Worm (Caenorhabditis elegans) whole organism, young adult: ENCODE measurements around the gene klp-4.

ENCODE experiments used
- C06A6.2 ChIP-seq: fragments of 200-800 bp; sonication (Bioruptor generic); conservative IDR thresholded peaks from 2 replicates; pipeline ENCODE4 v1.3.6; 2022; ENCODE audit warnings: missing genetic modification characterization, missing compliant biosample characterization
- D2030.7 ChIP-seq: fragments of 200-800 bp; sonication (Bioruptor generic); IDR thresholded peaks from 2 replicates; pipeline ENCODE4 v1.3.6; 2022; ENCODE audit warnings: missing genetic modification reagents, missing genetic modification characterization, missing compliant biosample characterization
- F10E7.11 ChIP-seq: sonication (generic microtip); optimal IDR thresholded peaks from 2 replicates; lab custom pipeline; 2017; ENCODE audit warnings: mild to moderate bottlenecking, missing genetic modification characterization, moderate library complexity, missing compliant biosample characterization
- F22D6.2 ChIP-seq: sonication (generic microtip); optimal IDR thresholded peaks from 2 replicates; lab custom pipeline; 2016; ENCODE audit warnings: mild to moderate bottlenecking, missing genetic modification characterization, missing compliant biosample characterization
- F33H1.4 ChIP-seq: fragments of 200-800 bp; sonication (Bioruptor generic); IDR thresholded peaks from 2 replicates; pipeline ENCODE4 v1.3.6; 2022; ENCODE audit warnings: missing genetic modification reagents, missing genetic modification characterization, missing compliant biosample characterization
- K12H6.12 ChIP-seq: fragments of 200-800 bp; sonication (Bioruptor generic); optimal IDR thresholded peaks from 2 replicates; lab custom pipeline; 2018; ENCODE audit warnings: mild to moderate bottlenecking, missing genetic modification characterization, missing compliant biosample characterization
- Y53G8AR.9 ChIP-seq: fragments of 200-800 bp; sonication (Bioruptor generic); conservative IDR thresholded peaks from 2 replicates; pipeline ENCODE4 v1.3.6; 2022; ENCODE audit warnings: missing genetic modification reagents, missing genetic modification characterization, missing compliant biosample characterization
- Y95B8A.8 ChIP-seq: fragments of 200-800 bp; sonication (Bioruptor generic); IDR thresholded peaks from 2 replicates; pipeline ENCODE4 v1.3.6; 2022; ENCODE audit warnings: missing genetic modification reagents, missing genetic modification characterization, missing compliant biosample characterization
- aptf-2 ChIP-seq: fragments of 200-800 bp; sonication (Bioruptor generic); conservative IDR thresholded peaks from 2 replicates; pipeline ENCODE4 v1.3.6; 2022; ENCODE audit warnings: missing genetic modification reagents, missing genetic modification characterization, missing compliant biosample characterization
- atf-7 ChIP-seq: sonication (generic microtip); optimal IDR thresholded peaks from 2 replicates; lab custom pipeline; 2017; ENCODE audit warnings: mild to moderate bottlenecking, missing genetic modification characterization, missing compliant biosample characterization
- attf-3 ChIP-seq: fragments of 200-800 bp; sonication (Bioruptor generic); conservative IDR thresholded peaks from 2 replicates; pipeline ENCODE4 v1.3.6; 2022; ENCODE audit warnings: missing genetic modification reagents, missing genetic modification characterization, missing compliant biosample characterization
- bed-1 ChIP-seq: fragments of 200-800 bp; sonication (Bioruptor generic); IDR thresholded peaks from 2 replicates; pipeline ENCODE4 v1.3.6; 2022; ENCODE audit warnings: missing genetic modification reagents, missing genetic modification characterization, missing compliant biosample characterization
- bed-2 ChIP-seq: fragments of 200-800 bp; sonication (Bioruptor generic); IDR thresholded peaks from 2 replicates; pipeline ENCODE4 v1.3.6; 2022; ENCODE audit warnings: missing genetic modification reagents, missing genetic modification characterization, missing compliant biosample characterization
- ceh-40 ChIP-seq: fragments of 200-800 bp; sonication (Bioruptor generic); IDR thresholded peaks from 2 replicates; pipeline ENCODE4 v1.3.6; 2022; ENCODE audit warnings: missing genetic modification characterization, missing compliant biosample characterization
- chd-7 ChIP-seq: sonication (generic microtip); optimal IDR thresholded peaks from 2 replicates; lab custom pipeline; 2016; ENCODE audit warnings: mild to moderate bottlenecking, missing genetic modification characterization, moderate library complexity, missing compliant biosample characterization
- die-1 ChIP-seq: sonication (generic microtip); optimal IDR thresholded peaks from 2 replicates; lab custom pipeline; 2016; ENCODE audit warnings: missing genotype, mild to moderate bottlenecking, missing genetic modification characterization, missing compliant biosample characterization
- dox-1 ChIP-seq: fragments of 200-800 bp; sonication (Bioruptor generic); IDR thresholded peaks from 2 replicates; pipeline ENCODE4 v1.3.6; 2022; ENCODE audit warnings: missing genetic modification reagents, missing genetic modification characterization, missing compliant biosample characterization
- efl-1 ChIP-seq: fragments of 150-350 bp; optimal IDR thresholded peaks from 2 replicates; lab custom pipeline; 2014; ENCODE audit warnings: missing biosample characterization, missing genetic modification reagents, missing genetic modification characterization
- egl-44 ChIP-seq: fragments of 200-800 bp; sonication (Bioruptor generic); IDR thresholded peaks from 2 replicates; pipeline ENCODE4 v1.3.6; 2022; ENCODE audit warnings: missing genetic modification reagents, missing genetic modification characterization, missing compliant biosample characterization
- ekl-4 ChIP-seq: fragments of 200-800 bp; sonication (Bioruptor generic); IDR thresholded peaks from 2 replicates; pipeline ENCODE4 v1.3.6; 2022; ENCODE audit warnings: missing genetic modification reagents, missing genetic modification characterization, missing compliant biosample characterization
- gei-17 ChIP-seq: fragments of 200-800 bp; sonication (Bioruptor generic); optimal IDR thresholded peaks from 2 replicates; lab custom pipeline; 2018; ENCODE audit warnings: mild to moderate bottlenecking, missing genetic modification characterization, missing compliant biosample characterization
- hlh-12 ChIP-seq: sonication (generic microtip); optimal IDR thresholded peaks from 2 replicates; lab custom pipeline; 2016; ENCODE audit warnings: missing genetic modification characterization, missing compliant biosample characterization
- hlh-26 ChIP-seq: fragments of 200-800 bp; sonication (Bioruptor generic); conservative IDR thresholded peaks from 2 replicates; pipeline ENCODE4 v1.3.6; 2022; ENCODE audit warnings: missing genetic modification reagents, missing genetic modification characterization, missing compliant biosample characterization
- hmg-1.2 ChIP-seq: fragments of 200-800 bp; sonication (Bioruptor generic); IDR thresholded peaks from 2 replicates; pipeline ENCODE4 v1.3.6; 2022; ENCODE audit warnings: missing genetic modification reagents, missing genetic modification characterization, missing compliant biosample characterization
- lag-1 ChIP-seq: fragments of 200-800 bp; sonication (Bioruptor generic); IDR thresholded peaks from 2 replicates; pipeline ENCODE4 v1.3.6; 2022; ENCODE audit warnings: missing genetic modification reagents, missing genetic modification characterization, missing compliant biosample characterization
- lin-26 ChIP-seq: fragments of 200-800 bp; sonication (Bioruptor generic); IDR thresholded peaks from 2 replicates; pipeline ENCODE4 v1.3.6; 2022; ENCODE audit warnings: missing genetic modification reagents, missing genetic modification characterization, missing compliant biosample characterization
- lin-35 ChIP-seq, 3 experiments: fragments of 150-350 bp in 2 of 3; sonication (generic microtip) in 1 of 3; optimal IDR thresholded peaks; 2 replicates each; lab custom pipeline; 2014 to 2018; ENCODE audit warnings: missing biosample characterization in 3 of 3, missing genetic modification characterization in 3 of 3, missing genetic modification reagents in 3 of 3
- lin-54 ChIP-seq: fragments of 200-800 bp; sonication (Bioruptor generic); optimal IDR thresholded peaks from 2 replicates; lab custom pipeline; 2018; ENCODE audit warnings: mild to moderate bottlenecking, missing genetic modification characterization, missing compliant biosample characterization
- lsl-1 ChIP-seq: fragments of 200-800 bp; sonication (Bioruptor generic); optimal IDR thresholded peaks from 2 replicates; lab custom pipeline; 2018; ENCODE audit warnings: mild to moderate bottlenecking, missing genetic modification characterization, moderate library complexity, missing compliant biosample characterization
- lsy-27 ChIP-seq: sonication (generic microtip); optimal IDR thresholded peaks from 2 replicates; lab custom pipeline; 2017; ENCODE audit warnings: missing genetic modification characterization, mild to moderate bottlenecking, missing compliant biosample characterization, antibody characterized with exemption, missing genotype, borderline replicate concordance; ENCODE audit not compliant: insufficient read depth
- mcd-1 ChIP-seq: fragments of 200-800 bp; sonication (Bioruptor generic); IDR thresholded peaks from 2 replicates; pipeline ENCODE4 v1.3.6; 2022; ENCODE audit warnings: missing genetic modification reagents, missing genetic modification characterization, missing compliant biosample characterization
- nfyb-1 ChIP-seq: fragments of 200-800 bp; sonication (Bioruptor generic); IDR thresholded peaks from 2 replicates; pipeline ENCODE4 v1.3.6; 2022; ENCODE audit warnings: missing genetic modification reagents, missing genetic modification characterization, missing compliant biosample characterization
- nhr-120 ChIP-seq: fragments of 200-800 bp; sonication (Bioruptor generic); IDR thresholded peaks from 2 replicates; pipeline ENCODE4 v1.3.6; 2022; ENCODE audit warnings: missing genetic modification characterization, missing compliant biosample characterization
- pbrm-1 ChIP-seq: fragments of 200-800 bp; sonication (Bioruptor generic); IDR thresholded peaks from 2 replicates; pipeline ENCODE4 v1.3.6; 2022; ENCODE audit warnings: missing genetic modification reagents, missing genetic modification characterization, missing compliant biosample characterization
- pha-4 ChIP-seq: fragments of 150-350 bp; sonication (generic microtip); optimal IDR thresholded peaks from 2 replicates; lab custom pipeline; 2014; ENCODE audit warnings: missing biosample characterization, missing genetic modification reagents, missing genetic modification characterization
- rcor-1 ChIP-seq: fragments of 200-800 bp; sonication (Bioruptor generic); IDR thresholded peaks from 2 replicates; pipeline ENCODE4 v1.3.6; 2022; ENCODE audit warnings: missing genetic modification reagents, missing genetic modification characterization, missing compliant biosample characterization
- sdz-38 ChIP-seq: sonication (generic microtip); optimal IDR thresholded peaks from 2 replicates; lab custom pipeline; 2016; ENCODE audit warnings: missing genotype, missing genetic modification characterization, missing compliant biosample characterization
- snpc-1.1 ChIP-seq: sonication (generic microtip); optimal IDR thresholded peaks from 2 replicates; lab custom pipeline; 2017; ENCODE audit warnings: missing genetic modification characterization, mild to moderate bottlenecking, missing compliant biosample characterization, antibody characterized with exemption, moderate library complexity, missing genotype, missing genetic modification reagents; ENCODE audit not compliant: insufficient read depth
- snpc-3.4 ChIP-seq: sonication (generic microtip); optimal IDR thresholded peaks from 2 replicates; lab custom pipeline; 2017; ENCODE audit warnings: missing genetic modification characterization, mild to moderate bottlenecking, missing compliant biosample characterization, antibody characterized with exemption, moderate library complexity, missing genotype, missing genetic modification reagents
- snpc-4 ChIP-seq, 5 experiments: fragments of 150-350 bp in 1 of 5; sonication (generic microtip) in 4 of 5; optimal IDR thresholded peaks; 2 replicates each; lab custom pipeline; 2014 to 2018; ENCODE audit warnings: missing genetic modification characterization in 5 of 5, missing biosample characterization in 3 of 5, antibody characterized with exemption in 2 of 5, mild to moderate bottlenecking in 2 of 5, missing compliant biosample characterization in 2 of 5, missing genotype in 2 of 5, moderate library complexity in 2 of 5, missing genetic modification reagents in 1 of 5
- somi-1 ChIP-seq: fragments of 200-800 bp; sonication (Bioruptor generic); optimal IDR thresholded peaks from 2 replicates; lab custom pipeline; 2018; ENCODE audit warnings: mild to moderate bottlenecking, missing genetic modification characterization, missing compliant biosample characterization
- tbp1 ChIP-seq: fragments of 200-800 bp; sonication (Bioruptor generic); optimal IDR thresholded peaks from 2 replicates; lab custom pipeline; 2018; ENCODE audit warnings: mild to moderate bottlenecking, missing genetic modification characterization, missing compliant biosample characterization
- unc-130 ChIP-seq: sonication (generic microtip); optimal IDR thresholded peaks from 2 replicates; lab custom pipeline; 2016; ENCODE audit warnings: missing genetic modification reagents, missing genetic modification characterization, missing compliant biosample characterization
- unc-62 ChIP-seq: fragments of 150-350 bp; optimal IDR thresholded peaks from 2 replicates; lab custom pipeline; 2014; ENCODE audit warnings: missing biosample characterization, missing genetic modification reagents, missing genetic modification characterization
- ztf-18 ChIP-seq: sonication (generic microtip); optimal IDR thresholded peaks from 2 replicates; lab custom pipeline; 2016; ENCODE audit warnings: missing genotype, mild to moderate bottlenecking, missing genetic modification characterization, missing compliant biosample characterization
- ztf-26 ChIP-seq: sonication (generic microtip); optimal IDR thresholded peaks from 2 replicates; lab custom pipeline; 2017; ENCODE audit warnings: missing genetic modification characterization, missing compliant biosample characterization
- ztf-3 ChIP-seq: fragments of 200-800 bp; sonication (Bioruptor generic); optimal IDR thresholded peaks from 2 replicates; lab custom pipeline; 2018; ENCODE audit warnings: mild to moderate bottlenecking, missing genetic modification characterization, missing compliant biosample characterization

Gene klp-4

ce11 chrX:3127626-3128142, 50.8 kb downstream of the klp-4 start:
- TF ChIP-seq lsy-27 (tag; lab: Kevin White, UChicago) (no peak), die-1 (peak; percentile 54), bed-1 (GFP tag; lab: Robert Waterston, UW) (no peak), Y53G8AR.9 (0 out of 2 replicates have a peak, but pooled peaks have one; percentile 44), ekl-4 (GFP tag; lab: Robert Waterston, UW) (peak; percentile 73), K12H6.12 (tag; lab: Kevin White, UChicago) (peak; percentile 95), lag-1 (no peak), nfyb-1 (GFP tag; lab: Robert Waterston, UW) (peak; percentile 74), attf-3 (GFP tag; lab: Robert Waterston, UW) (0 out of 2 replicates have a peak, but pooled peaks have one; percentile 30), rcor-1 (GFP tag; lab: Robert Waterston, UW) (peak; percentile 61; the same call in 1 of the 2 replicates), snpc-3.4 (tag; lab: Kevin White, UChicago) (peak; percentile 4), egl-44 (GFP tag; lab: Robert Waterston, UW) (peak; percentile 88), snpc-1.1 (tag; lab: Kevin White, UChicago) (peak; percentile 23), D2030.7 (GFP tag; lab: Robert Waterston, UW) (no peak), unc-130 (GFP tag; lab: Kevin White, UChicago) (no peak), F33H1.4 (0 out of 2 replicates have a peak, but pooled peaks have one; percentile 8), hmg-1.2 (GFP tag; lab: Robert Waterston, UW) (peak; percentile 86), chd-7 (tag; lab: Kevin White, UChicago) (peak; percentile 88), aptf-2 (GFP tag; lab: Robert Waterston, UW) (no peak), dox-1 (GFP tag; lab: Robert Waterston, UW) (peak; percentile 94), pha-4 (tag; lab: Kevin White, UChicago) (peak; percentile 94), pbrm-1 (peak; percentile 87), tbp1 (no peak), hlh-26 (GFP tag; lab: Robert Waterston, UW) (no peak), somi-1 (GFP tag; lab: Kevin White, UChicago) (peak; percentile 68), ztf-26 (peak; percentile 82), F10E7.11 (tag; lab: Kevin White, UChicago) (no peak), ceh-40 (GFP tag; lab: Robert Waterston, UW) (no peak), efl-1 (GFP tag; lab: Kevin White, UChicago) (no peak), ztf-3 (GFP tag; lab: Kevin White, UChicago) (peak; percentile 74), unc-62 (peak; percentile 33), lin-26 (GFP tag; lab: Robert Waterston, UW) (peak; percentile 79), nhr-120 (no peak), Y95B8A.8 (GFP tag; lab: Robert Waterston, UW) (0 out of 2 replicates have a peak, but pooled peaks have one; percentile 22), bed-2 (GFP tag; lab: Robert Waterston, UW) (peak; percentile 61; the same call in 1 of the 2 replicates), atf-7 (tag; lab: Kevin White, UChicago) (peak; percentile 76), gei-17 (GFP tag; lab: Kevin White, UChicago) (peak; percentile 87), mcd-1 (GFP tag; lab: Robert Waterston, UW) (peak; percentile 82), lsl-1 (GFP tag; lab: Kevin White, UChicago) (peak; percentile 4), F22D6.2 (tag; lab: Kevin White, UChicago) (peak; percentile 29), C06A6.2 (peak; percentile 72), lin-35 (GFP tag; optimal IDR thresholded peaks at IDR 0.05; lab: Kevin White, UChicago) (peak in 1 of 3 experiments; percentile 69), sdz-38 (no peak), ztf-18 (tag; lab: Kevin White, UChicago) (peak; percentile 63), snpc-4 (GFP tag; optimal IDR thresholded peaks at IDR 0.05; lab: Kevin White, UChicago) (peak; percentile 55), snpc-4 (tag; optimal IDR thresholded peaks at IDR 0.05; lab: Kevin White, UChicago) (peak; percentile 56 to 76 (median 62)), hlh-12 (tag; lab: Kevin White, UChicago) (no peak), lin-54 (peak; percentile 54)
